Worm (Caenorhabditis elegans) whole organism, early embryonic: Measurements from ENCODE around the gene yju-2.

Experiments used
- ama-1 ChIP-seq: fragments of 150-350 bp; optimal IDR thresholded peaks from 2 replicates; lab custom pipeline; 2014
- hmg-4 ChIP-seq: fragments of 200-800 bp; sonication (Bioruptor generic); optimal IDR thresholded peaks from 2 replicates; lab custom pipeline; 2018; ENCODE audit warnings: mild to moderate bottlenecking, missing genetic modification characterization, missing compliant biosample characterization

ce11 chrIII:7188300-7189052 lies 4.3 kb downstream of the yju-2 start, which contains the start of the genes F37C12.21 and F37C12.10:
- no peak for TF ChIP-seq ama-1 (lab: Kevin White, UChicago)
- no peak for TF ChIP-seq hmg-4 (GFP tag; lab: Kevin White, UChicago)
